Fruit fly (Drosophila melanogaster): ENCODE data around the gene CG33767.
"Not testable (repeated sequence)": the region's sequence is repeated elsewhere in the genome, so short reads cannot be mapped to it uniquely, and the experiment has no call there.

Gene CG33767

DNA sequence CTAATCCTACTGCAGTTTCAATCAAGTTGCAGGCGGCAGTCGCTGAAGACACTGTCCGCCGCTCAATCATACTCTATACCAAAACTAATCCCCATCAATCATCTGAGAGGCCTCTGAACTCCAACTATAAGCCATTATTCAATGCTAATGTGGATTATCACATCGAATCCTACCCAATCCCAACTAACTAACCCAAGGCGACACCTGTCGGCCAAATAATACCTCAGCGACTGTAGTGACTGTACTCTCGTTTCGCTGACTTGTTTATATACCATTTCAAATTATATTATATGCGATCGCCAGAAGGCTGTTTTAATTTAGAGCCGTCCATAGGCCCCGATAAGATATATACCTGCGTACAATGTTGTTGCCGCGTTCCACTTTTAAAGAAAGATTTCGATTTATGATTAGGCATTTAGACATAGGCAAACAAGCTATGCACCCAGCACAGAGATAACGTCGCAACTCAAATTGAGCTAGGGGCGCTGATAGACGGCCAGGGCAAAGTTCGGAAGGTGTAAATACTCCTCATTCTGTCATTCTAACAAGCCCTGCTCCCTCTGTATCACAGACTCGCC is 25.7 kb downstream of the CG33767 start:
- TF ChIP-seq Dif (GFP tag; optimal IDR thresholded peaks at IDR 0.05; ENCODE audit: partially characterized antibody) (no peak), dmrt93B (GFP tag; optimal IDR thresholded peaks at IDR 0.05) (no peak), CrebA (GFP tag; optimal IDR thresholded peaks at IDR 0.05; ENCODE audit: borderline replicate concordance) (no peak), usp (GFP tag; optimal IDR thresholded peaks at IDR 0.05) (no peak), fru (GFP tag; optimal IDR thresholded peaks at IDR 0.05) (no peak), pan (optimal IDR thresholded peaks at IDR 0.05) (no peak), sage (GFP tag; optimal IDR thresholded peaks at IDR 0.05) (no peak), Hr83 (GFP tag; optimal IDR thresholded peaks at IDR 0.05; ENCODE audit: poor library complexity, severe bottlenecking) (no peak), ey (GFP tag; optimal IDR thresholded peaks at IDR 0.05) (no peak)

DNA sequence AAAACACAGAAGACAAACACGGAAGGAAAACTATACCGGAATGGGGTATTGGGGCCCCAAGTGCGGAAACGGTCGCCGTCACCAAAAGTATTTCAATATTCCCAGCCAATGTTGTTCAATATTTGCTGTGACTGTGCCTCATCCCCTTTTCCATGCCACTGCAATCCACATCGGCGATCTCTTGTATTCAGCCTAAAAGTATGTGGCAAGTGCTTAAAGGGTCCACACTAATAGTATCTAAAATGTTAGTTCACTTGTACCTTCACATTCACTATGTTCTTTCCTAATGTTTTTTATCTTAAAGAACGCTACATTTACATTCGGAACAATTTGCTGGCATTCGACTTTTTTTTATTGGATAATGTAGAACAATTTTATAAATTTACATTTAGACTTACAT is 34.8 kb downstream of the CG33767 start:
- no peak for TF ChIP-seq Vsx2 (GFP tag; optimal IDR thresholded peaks at IDR 0.05; ENCODE audit: partially characterized antibody)
- no peak for TF ChIP-seq Rel (GFP tag; optimal IDR thresholded peaks at IDR 0.05)
- TF ChIP-seq Rel (tag; optimal IDR thresholded peaks at IDR 0.05) = no peak
- no peak for TF ChIP-seq HLH106 (tag; optimal IDR thresholded peaks at IDR 0.05)
- no peak for TF ChIP-seq Dif (GFP tag; optimal IDR thresholded peaks at IDR 0.05; ENCODE audit: partially characterized antibody)
- no peak for TF ChIP-seq Hr78 (GFP tag; optimal IDR thresholded peaks at IDR 0.05)
- TF ChIP-seq sage (GFP tag; optimal IDR thresholded peaks at IDR 0.05) = no peak
- no peak for TF ChIP-seq dsf (GFP tag; optimal IDR thresholded peaks at IDR 0.05; ENCODE audit: borderline replicate concordance)
- TF ChIP-seq dmrt93B (GFP tag; optimal IDR thresholded peaks at IDR 0.05) = no peak
- TF ChIP-seq Myc (optimal IDR thresholded peaks at IDR 0.05) = no peak
- no peak for TF ChIP-seq CG32264 (GFP tag; optimal IDR thresholded peaks at IDR 0.05)
- TF ChIP-seq Jra (GFP tag; optimal IDR thresholded peaks at IDR 0.05) = no peak
- no peak for TF ChIP-seq foxo (GFP tag; optimal IDR thresholded peaks at IDR 0.05)
- no peak for TF ChIP-seq woc (GFP tag; optimal IDR thresholded peaks at IDR 0.05)
- TF ChIP-seq lola (GFP tag; optimal IDR thresholded peaks at IDR 0.05) = no peak
- TF ChIP-seq pan (optimal IDR thresholded peaks at IDR 0.05) = no peak
- TF ChIP-seq CrebA (GFP tag; optimal IDR thresholded peaks at IDR 0.05; ENCODE audit: borderline replicate concordance) = no peak

DNA sequence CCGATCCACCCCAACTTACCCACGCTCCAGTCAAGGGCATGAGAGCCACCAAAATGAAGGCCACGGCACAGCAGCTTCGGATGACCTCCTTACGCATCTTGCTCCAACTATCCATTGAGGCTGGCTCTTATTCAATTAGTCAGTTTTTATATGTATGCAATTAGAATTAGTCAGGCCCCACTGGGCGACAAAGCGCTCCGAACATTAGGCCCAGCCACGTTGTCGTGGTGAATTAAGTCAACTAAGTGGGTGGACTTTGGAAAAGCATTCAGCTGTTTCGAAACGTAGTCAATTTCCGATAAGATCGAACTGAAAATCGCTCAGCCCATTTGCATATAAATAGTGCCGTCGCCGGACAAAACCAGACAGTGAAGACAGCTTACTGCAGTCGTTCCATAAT is 40.9 kb downstream of the CG33767 start, which contains the start of the genes CG14455 and CG14456:
CG14455 (minus strand) TSS at position 101 of the 400 bp plus-strand sequence.
CG14456 (plus strand) TSS at position 236 of the 400 bp plus-strand sequence.
- TF ChIP-seq Abd-B (GFP tag; optimal IDR thresholded peaks at IDR 0.05) (no peak), GATAd (GFP tag; optimal IDR thresholded peaks at IDR 0.05) (no peak), usp (GFP tag; optimal IDR thresholded peaks at IDR 0.05) (no peak), h (GFP tag; optimal IDR thresholded peaks at IDR 0.05) (no peak)

DNA sequence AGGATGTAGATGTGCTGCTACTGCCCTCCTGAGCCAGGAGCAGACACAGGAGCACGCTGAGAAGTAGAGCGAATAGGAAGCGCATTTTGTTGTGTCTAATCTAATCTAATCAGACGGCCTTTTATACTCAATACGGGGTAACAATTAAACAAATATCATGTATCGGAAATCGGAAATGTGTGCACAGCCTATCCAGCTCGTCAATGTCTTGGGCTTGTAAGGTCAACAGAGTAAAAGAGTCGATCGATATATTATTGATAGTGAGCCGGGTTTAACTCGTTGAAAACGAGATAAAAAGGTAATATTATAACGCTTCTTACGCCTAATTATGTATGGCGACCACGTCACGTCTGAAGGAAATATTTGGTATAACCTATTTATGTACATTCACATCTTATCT is 46.3 kb downstream of the CG33767 start, which contains the start of gene CG14454:
CG14454 (minus strand) TSS at position 101 of the 400 bp plus-strand sequence.
- TF ChIP-seq CG32264 (GFP tag; optimal IDR thresholded peaks at IDR 0.05); rgr (GFP tag; optimal IDR thresholded peaks at IDR 0.05); CrebA (GFP tag; optimal IDR thresholded peaks at IDR 0.05; ENCODE audit: borderline replicate concordance): not testable (repeated sequence)

DNA sequence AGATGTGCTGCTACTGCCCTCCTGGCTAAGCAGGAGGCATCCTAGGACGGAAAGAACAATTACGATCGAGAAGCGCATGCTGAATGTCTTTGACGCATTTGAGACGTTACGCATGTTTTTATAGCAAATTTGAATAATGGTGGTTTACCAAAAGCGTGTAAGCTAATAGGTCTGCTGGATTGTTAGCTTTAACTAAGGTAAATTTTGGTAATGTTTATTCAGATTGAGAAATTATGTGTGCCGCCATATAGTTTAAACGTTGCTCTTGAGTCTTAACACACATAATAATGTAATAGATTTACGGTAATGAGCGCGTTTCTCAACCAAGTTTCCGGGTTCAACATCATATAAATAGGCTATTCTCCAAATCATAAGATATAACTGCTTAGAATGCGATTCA is 47.6 kb downstream of the CG33767 start, which contains the start of the genes CG12546 and CG14453:
CG12546 (minus strand) TSS at position 101 of the 400 bp plus-strand sequence.
CG14453 (plus strand) TSS at position 372 of the 400 bp plus-strand sequence.
- no peak for TF ChIP-seq dsf (GFP tag; optimal IDR thresholded peaks at IDR 0.05; ENCODE audit: borderline replicate concordance)
- TF ChIP-seq Dfd (GFP tag; optimal IDR thresholded peaks at IDR 0.05) = no peak
- no peak for TF ChIP-seq usp (GFP tag; optimal IDR thresholded peaks at IDR 0.05)
- TF ChIP-seq lola (GFP tag; optimal IDR thresholded peaks at IDR 0.05) = no peak
- no peak for TF ChIP-seq foxo (GFP tag; optimal IDR thresholded peaks at IDR 0.05)
- TF ChIP-seq sage (GFP tag; optimal IDR thresholded peaks at IDR 0.05) = no peak
- TF ChIP-seq GATAd (GFP tag; optimal IDR thresholded peaks at IDR 0.05) = no peak
- TF ChIP-seq Myc (optimal IDR thresholded peaks at IDR 0.05) = no peak
- no peak for TF ChIP-seq Rel (GFP tag; optimal IDR thresholded peaks at IDR 0.05)
- no peak for TF ChIP-seq Rel (tag; optimal IDR thresholded peaks at IDR 0.05)

DNA sequence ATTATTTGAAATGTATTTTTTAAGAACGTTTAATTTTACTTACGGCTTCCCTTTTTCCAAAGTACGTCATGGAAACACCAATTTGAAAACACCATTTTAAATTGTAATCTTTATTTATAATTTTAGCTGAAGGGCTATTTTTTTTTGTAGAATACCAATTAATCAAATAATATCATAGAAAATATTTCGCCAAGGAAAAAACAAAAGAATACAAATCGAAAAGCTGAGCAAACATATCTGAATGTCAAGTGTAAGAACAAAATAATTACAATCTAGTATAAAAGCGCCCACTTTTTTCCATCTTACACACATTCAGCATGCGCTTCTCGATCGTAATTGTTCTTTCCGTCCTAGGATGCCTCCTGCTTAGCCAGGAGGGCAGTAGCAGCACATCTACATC is 49.5 kb downstream of the CG33767 start, which contains the start of gene CG14452:
CG14452 (plus strand) TSS at position 301 of the 400 bp plus-strand sequence.
- no peak for TF ChIP-seq Jra (GFP tag; optimal IDR thresholded peaks at IDR 0.05)
- TF ChIP-seq lola (GFP tag; optimal IDR thresholded peaks at IDR 0.05) = no peak
- no peak for TF ChIP-seq GATAd (GFP tag; optimal IDR thresholded peaks at IDR 0.05)
- TF ChIP-seq h (GFP tag; optimal IDR thresholded peaks at IDR 0.05) = no peak
- TF ChIP-seq Hnf4 (GFP tag; optimal IDR thresholded peaks at IDR 0.05) = no peak
- no peak for TF ChIP-seq OdsH (GFP tag; optimal IDR thresholded peaks at IDR 0.05)
- TF ChIP-seq Dif (GFP tag; optimal IDR thresholded peaks at IDR 0.05; ENCODE audit: partially characterized antibody) = no peak
- TF ChIP-seq br (GFP tag; optimal IDR thresholded peaks at IDR 0.05) = no peak
- no peak for TF ChIP-seq fru (GFP tag; optimal IDR thresholded peaks at IDR 0.05)
- TF ChIP-seq sage (GFP tag; optimal IDR thresholded peaks at IDR 0.05) = no peak
- TF ChIP-seq psq (GFP tag; optimal IDR thresholded peaks at IDR 0.05) = no peak
- TF ChIP-seq rgr (GFP tag; optimal IDR thresholded peaks at IDR 0.05) = no peak
- TF ChIP-seq tai (GFP tag; optimal IDR thresholded peaks at IDR 0.05) = no peak
- no peak for TF ChIP-seq dsf (GFP tag; optimal IDR thresholded peaks at IDR 0.05; ENCODE audit: borderline replicate concordance)
- TF ChIP-seq dl (GFP tag; optimal IDR thresholded peaks at IDR 0.05; ENCODE audit: insufficient read depth in 1 of 2, partially characterized antibody in 2 of 2) = no peak
- no peak for TF ChIP-seq woc (GFP tag; optimal IDR thresholded peaks at IDR 0.05)
- TF ChIP-seq jim (GFP tag; optimal IDR thresholded peaks at IDR 0.05) = no peak
- no peak for TF ChIP-seq brk (GFP tag; optimal IDR thresholded peaks at IDR 0.05)
- no peak for TF ChIP-seq usp (GFP tag; optimal IDR thresholded peaks at IDR 0.05)
- TF ChIP-seq Mio (GFP tag; optimal IDR thresholded peaks at IDR 0.05) = no peak

All from whole organism, wandering third instar larva.